Worm (Caenorhabditis elegans): Measurements from ENCODE around the gene C01B10.44.

Gene C01B10.44

DNA sequence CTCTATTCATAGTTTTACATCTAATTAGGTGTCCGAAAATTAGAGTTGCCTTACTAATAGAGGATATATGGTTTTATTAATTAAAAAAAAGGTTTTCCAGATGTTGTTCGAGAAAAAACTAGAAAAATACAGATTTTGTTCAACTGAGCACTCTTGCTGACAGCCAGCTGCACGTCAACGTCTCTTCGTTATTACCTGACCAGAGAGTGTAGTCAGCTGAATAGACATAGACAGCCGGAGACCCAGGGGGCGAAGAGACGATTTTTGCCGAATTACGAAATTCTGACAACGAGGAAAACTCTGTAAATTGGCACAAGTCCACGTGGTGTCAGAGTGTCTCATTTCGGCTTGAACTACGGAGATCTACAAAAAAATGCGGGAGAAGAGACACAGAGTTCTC, 4.9 kb upstream of the C01B10.44 start:
- TF ChIP-seq hmg-4 (GFP tag; optimal IDR thresholded peaks at IDR 0.05): no peak
- no peak for TF ChIP-seq ama-1 (optimal IDR thresholded peaks at IDR 0.05)
- TF ChIP-seq scrt-1 (GFP tag; IDR thresholded peaks at IDR 0.05): no peak
- TF ChIP-seq B0310.2 (tag; optimal IDR thresholded peaks at IDR 0.05): no peak
- TF ChIP-seq hnd-1 (tag; optimal IDR thresholded peaks at IDR 0.05): no peak
- no peak for TF ChIP-seq pes-1 (GFP tag; IDR thresholded peaks at IDR 0.05)
- TF ChIP-seq ceh-36 (tag; optimal IDR thresholded peaks at IDR 0.05): no peak
- no peak for TF ChIP-seq F13C5.2 (tag; optimal IDR thresholded peaks at IDR 0.05)
- TF ChIP-seq tbx-11 (GFP tag; IDR thresholded peaks at IDR 0.05): no peak
- TF ChIP-seq flt-1 (GFP tag; IDR thresholded peaks at IDR 0.05): no peak
- no peak for TF ChIP-seq hmbx-1 (tag; optimal IDR thresholded peaks at IDR 0.05)
- no peak for TF ChIP-seq tra-4 (tag; optimal IDR thresholded peaks at IDR 0.05)
- no peak for TF ChIP-seq ceh-13 (GFP tag; optimal IDR thresholded peaks at IDR 0.05)
- TF ChIP-seq tbx-37 (GFP tag; conservative IDR thresholded peaks at IDR 0.05): no peak
- TF ChIP-seq sea-1 (GFP tag; conservative IDR thresholded peaks at IDR 0.05): no peak
- no peak for TF ChIP-seq ets-7 (tag; optimal IDR thresholded peaks at IDR 0.05)
- no peak for TF ChIP-seq aly-1 (tag; optimal IDR thresholded peaks at IDR 0.05)

DNA sequence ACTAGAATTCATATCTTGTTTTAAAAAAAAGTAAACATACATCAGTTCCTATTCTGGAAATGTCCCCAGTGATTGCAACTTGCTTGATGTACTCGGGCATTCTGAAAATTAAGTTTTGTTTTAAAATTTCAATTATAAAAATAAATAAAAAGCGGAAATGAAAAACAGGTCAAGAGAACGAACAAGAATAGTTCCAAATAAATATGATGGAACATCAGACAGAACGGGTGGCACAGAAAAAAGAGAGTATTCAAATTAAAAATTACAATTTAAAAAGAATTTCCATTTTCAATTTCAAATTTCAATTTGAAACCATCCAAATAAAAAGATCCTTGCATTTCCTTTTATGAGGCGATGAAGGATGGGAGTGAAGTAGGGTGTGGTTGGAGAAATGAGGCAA, 2.2 kb upstream of the C01B10.44 start, which contains the start of gene C01B10.3:
C01B10.3 (minus strand) TSS at position 101 of the 400 bp plus-strand sequence.
- no peak for TF ChIP-seq hmg-4 (GFP tag; optimal IDR thresholded peaks at IDR 0.05)
- TF ChIP-seq ceh-36 (tag; optimal IDR thresholded peaks at IDR 0.05): no peak
- no peak for TF ChIP-seq scrt-1 (GFP tag; IDR thresholded peaks at IDR 0.05)
- TF ChIP-seq ets-7 (tag; optimal IDR thresholded peaks at IDR 0.05): no peak
- no peak for TF ChIP-seq tbx-37 (GFP tag; conservative IDR thresholded peaks at IDR 0.05)
- no peak for TF ChIP-seq ama-1 (optimal IDR thresholded peaks at IDR 0.05)
- no peak for TF ChIP-seq ceh-13 (GFP tag; optimal IDR thresholded peaks at IDR 0.05)
- TF ChIP-seq flt-1 (GFP tag; IDR thresholded peaks at IDR 0.05): no peak
- no peak for TF ChIP-seq aly-1 (tag; optimal IDR thresholded peaks at IDR 0.05)
- no peak for TF ChIP-seq tra-4 (tag; optimal IDR thresholded peaks at IDR 0.05)
- TF ChIP-seq sea-1 (GFP tag; conservative IDR thresholded peaks at IDR 0.05): no peak
- TF ChIP-seq F13C5.2 (tag; optimal IDR thresholded peaks at IDR 0.05): no peak
- no peak for TF ChIP-seq pes-1 (GFP tag; IDR thresholded peaks at IDR 0.05)
- no peak for TF ChIP-seq B0310.2 (tag; optimal IDR thresholded peaks at IDR 0.05)
- TF ChIP-seq hnd-1 (tag; optimal IDR thresholded peaks at IDR 0.05): no peak
- no peak for TF ChIP-seq hmbx-1 (tag; optimal IDR thresholded peaks at IDR 0.05)
- TF ChIP-seq tbx-11 (GFP tag; IDR thresholded peaks at IDR 0.05): no peak

DNA sequence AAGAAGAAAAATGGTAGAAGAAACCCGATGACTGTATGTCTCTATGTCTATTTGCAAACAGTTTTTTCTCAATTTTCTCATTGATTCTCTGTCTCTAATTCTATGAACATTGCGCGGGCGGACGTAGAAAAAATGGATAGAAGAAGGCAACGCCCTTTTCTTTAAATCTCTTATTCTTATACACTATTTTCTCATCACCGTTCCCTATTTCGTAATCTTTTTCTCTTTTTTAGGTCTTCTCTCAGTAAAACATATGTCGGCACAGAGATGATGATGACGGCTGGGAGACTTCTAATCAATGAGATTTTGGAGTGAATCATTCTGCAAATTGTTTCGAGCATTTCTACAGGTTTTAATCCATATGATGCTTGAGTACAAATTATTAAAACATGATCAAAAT, 1.3 kb upstream of the C01B10.44 start:
- TF ChIP-seq F13C5.2 (tag; optimal IDR thresholded peaks at IDR 0.05): no peak
- no peak for TF ChIP-seq scrt-1 (GFP tag; IDR thresholded peaks at IDR 0.05)
- no peak for TF ChIP-seq hmbx-1 (tag; optimal IDR thresholded peaks at IDR 0.05)
- TF ChIP-seq ceh-13 (GFP tag; optimal IDR thresholded peaks at IDR 0.05): no peak
- TF ChIP-seq tra-4 (tag; optimal IDR thresholded peaks at IDR 0.05): no peak
- no peak for TF ChIP-seq sea-1 (GFP tag; conservative IDR thresholded peaks at IDR 0.05)

DNA sequence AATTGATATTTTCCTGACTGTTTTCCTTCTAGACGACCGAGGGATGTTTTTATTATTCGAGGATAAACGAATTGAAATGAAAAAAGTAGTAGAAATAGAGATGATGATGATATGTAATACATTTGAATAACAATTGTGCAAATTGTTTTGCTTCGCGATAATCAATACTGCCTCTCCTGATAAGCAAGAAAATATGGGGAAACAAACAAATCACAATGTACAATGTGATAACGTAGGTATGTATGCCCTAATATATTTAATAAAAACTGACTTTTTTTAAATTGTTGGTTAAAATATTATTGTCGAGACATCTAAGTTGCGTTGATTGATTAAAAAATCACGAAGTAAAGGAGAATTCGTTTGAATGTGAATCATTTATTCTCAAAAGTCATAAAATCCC, 4.3 kb downstream of the C01B10.44 start, which contains the start of gene cest-5.2:
cest-5.2 (minus strand) TSS at position 128 of the 400 bp plus-strand sequence.
- TF ChIP-seq scrt-1 (GFP tag; IDR thresholded peaks at IDR 0.05): no peak
- TF ChIP-seq ceh-13 (GFP tag; optimal IDR thresholded peaks at IDR 0.05): no peak
- no peak for TF ChIP-seq F13C5.2 (tag; optimal IDR thresholded peaks at IDR 0.05)
- no peak for TF ChIP-seq pes-1 (GFP tag; IDR thresholded peaks at IDR 0.05)
- no peak for TF ChIP-seq B0310.2 (tag; optimal IDR thresholded peaks at IDR 0.05)
- no peak for TF ChIP-seq ets-7 (tag; optimal IDR thresholded peaks at IDR 0.05)
- TF ChIP-seq flt-1 (GFP tag; IDR thresholded peaks at IDR 0.05): no peak
- no peak for TF ChIP-seq sea-1 (GFP tag; conservative IDR thresholded peaks at IDR 0.05)
- TF ChIP-seq ama-1 (optimal IDR thresholded peaks at IDR 0.05): no peak
- no peak for TF ChIP-seq hmbx-1 (tag; optimal IDR thresholded peaks at IDR 0.05)
- no peak for TF ChIP-seq tbx-11 (GFP tag; IDR thresholded peaks at IDR 0.05)
- no peak for TF ChIP-seq hnd-1 (tag; optimal IDR thresholded peaks at IDR 0.05)
- TF ChIP-seq ceh-36 (tag; optimal IDR thresholded peaks at IDR 0.05): no peak

DNA sequence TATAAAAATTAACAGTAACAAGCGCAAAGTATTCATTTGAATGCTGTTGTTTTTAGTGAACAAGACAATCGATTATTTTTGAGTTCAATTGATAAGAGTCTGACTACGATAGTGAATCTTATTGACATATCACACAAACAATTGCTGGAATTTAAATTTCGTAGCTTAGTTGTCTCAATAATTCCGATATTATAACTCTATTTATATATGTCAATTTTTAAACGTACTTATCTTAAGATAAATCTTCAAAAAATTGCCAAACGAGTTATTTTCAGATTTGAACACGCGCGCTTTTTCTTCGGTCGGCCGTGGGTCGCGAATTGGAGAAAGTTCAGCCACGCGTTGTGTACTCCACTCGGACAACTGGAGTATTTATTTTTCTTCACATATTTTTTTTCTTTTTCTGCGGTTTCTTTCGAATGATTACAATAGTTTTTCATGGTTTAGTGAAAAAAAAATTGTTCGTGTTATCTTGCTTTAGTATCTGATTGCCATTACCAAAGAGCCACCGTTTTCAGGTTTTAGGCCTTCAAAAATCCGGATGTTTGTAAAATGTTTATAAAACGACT, 8.3 kb downstream of the C01B10.44 start, which contains the start of the genes cest-5.1 and C01B10.9:
cest-5.1 (minus strand) TSS at position 51 of the 569 bp plus-strand sequence.
C01B10.9 (plus strand) TSS at position 519 of the 569 bp plus-strand sequence.
- no peak for TF ChIP-seq aly-1 (tag; optimal IDR thresholded peaks at IDR 0.05)
- TF ChIP-seq F13C5.2 (tag; optimal IDR thresholded peaks at IDR 0.05): peak; percentile 26
- TF ChIP-seq ceh-36 (tag; optimal IDR thresholded peaks at IDR 0.05): no peak
- peak; percentile 71 for TF ChIP-seq tbx-37 (GFP tag; conservative IDR thresholded peaks at IDR 0.05)
- TF ChIP-seq scrt-1 (GFP tag; IDR thresholded peaks at IDR 0.05): no peak
- no peak for TF ChIP-seq ets-7 (tag; optimal IDR thresholded peaks at IDR 0.05)
- no peak for TF ChIP-seq tbx-11 (GFP tag; IDR thresholded peaks at IDR 0.05)
- no peak for TF ChIP-seq hmg-4 (GFP tag; optimal IDR thresholded peaks at IDR 0.05)
- TF ChIP-seq ceh-13 (GFP tag; optimal IDR thresholded peaks at IDR 0.05): no peak
- TF ChIP-seq B0310.2 (tag; optimal IDR thresholded peaks at IDR 0.05): no peak

DNA sequence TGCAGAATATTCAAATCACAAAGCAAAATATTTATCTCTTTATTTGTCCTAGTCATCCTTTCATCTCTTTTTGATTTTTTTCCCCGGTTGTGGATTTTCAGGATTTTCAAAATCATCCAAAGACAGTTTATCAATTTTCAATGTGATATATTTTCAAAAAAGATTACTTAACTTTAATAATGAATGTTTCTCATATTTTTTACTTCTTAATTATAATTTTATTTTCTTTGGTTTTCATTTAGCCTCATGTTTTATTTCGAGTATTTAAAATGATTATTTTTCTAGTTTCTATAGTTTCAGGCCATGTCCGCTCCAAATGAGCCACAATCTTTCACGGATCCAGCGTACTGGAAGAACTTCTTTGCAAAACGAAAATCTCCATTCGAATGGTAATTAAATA, 11.3 kb downstream of the C01B10.44 start, which contains the start of gene metl-13:
metl-13 (plus strand) TSS at position 301 of the 400 bp plus-strand sequence.
- TF ChIP-seq tbx-11 (GFP tag; IDR thresholded peaks at IDR 0.05) (no peak), tbx-37 (GFP tag; conservative IDR thresholded peaks at IDR 0.05) (no peak), scrt-1 (GFP tag; IDR thresholded peaks at IDR 0.05) (no peak), B0310.2 (tag; optimal IDR thresholded peaks at IDR 0.05) (no peak), ets-7 (tag; optimal IDR thresholded peaks at IDR 0.05) (no peak), pes-1 (GFP tag; IDR thresholded peaks at IDR 0.05) (no peak), F13C5.2 (tag; optimal IDR thresholded peaks at IDR 0.05) (no peak), sea-1 (GFP tag; conservative IDR thresholded peaks at IDR 0.05) (no peak), aly-1 (tag; optimal IDR thresholded peaks at IDR 0.05) (no peak), ama-1 (optimal IDR thresholded peaks at IDR 0.05) (no peak), hnd-1 (tag; optimal IDR thresholded peaks at IDR 0.05) (no peak), tra-4 (tag; optimal IDR thresholded peaks at IDR 0.05) (no peak), ceh-36 (tag; optimal IDR thresholded peaks at IDR 0.05) (no peak), ceh-13 (GFP tag; optimal IDR thresholded peaks at IDR 0.05) (no peak), hmbx-1 (tag; optimal IDR thresholded peaks at IDR 0.05) (no peak), flt-1 (GFP tag; IDR thresholded peaks at IDR 0.05) (no peak), hmg-4 (GFP tag; optimal IDR thresholded peaks at IDR 0.05) (no peak)

DNA sequence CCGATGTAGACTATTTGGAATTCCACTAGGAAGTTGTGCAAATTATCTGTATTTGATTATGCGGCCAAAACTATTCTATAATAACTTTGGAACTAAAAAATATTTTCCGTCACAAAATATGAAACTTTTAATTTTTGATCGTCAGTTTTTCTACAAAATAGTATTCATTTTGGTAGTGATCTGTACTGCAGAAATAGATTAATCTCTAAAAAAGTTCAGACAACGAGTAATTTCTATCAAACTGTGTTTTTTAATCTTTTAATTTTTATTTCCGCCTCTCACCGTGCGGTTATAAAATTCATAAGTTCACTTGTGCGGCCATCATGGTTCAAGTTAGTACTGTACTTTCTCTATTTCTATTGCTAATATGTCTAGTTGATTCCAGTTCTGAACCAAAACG, 14.8 kb downstream of the C01B10.44 start, which contains the start of gene C01B10.7:
C01B10.7 (plus strand) TSS at position 301 of the 400 bp plus-strand sequence.
- TF ChIP-seq ets-7 (tag; optimal IDR thresholded peaks at IDR 0.05) (no peak), tbx-11 (GFP tag; IDR thresholded peaks at IDR 0.05) (no peak), aly-1 (tag; optimal IDR thresholded peaks at IDR 0.05) (no peak), scrt-1 (GFP tag; IDR thresholded peaks at IDR 0.05) (no peak), tbx-37 (GFP tag; conservative IDR thresholded peaks at IDR 0.05) (no peak), hnd-1 (tag; optimal IDR thresholded peaks at IDR 0.05) (no peak), ceh-36 (tag; optimal IDR thresholded peaks at IDR 0.05) (no peak)
